Fruit fly (Drosophila melanogaster) whole organism, embryonic: ENCODE measurements around the gene Gbeta76C.

Source experiments
- BEAF-32 ChIP-seq: fragments of 200-800 bp; sonication (Bioruptor generic); optimal IDR thresholded peaks from 3 replicates; lab custom pipeline; 2017; ENCODE audit warnings: missing biosample characterization, missing genetic modification characterization, mild to moderate bottlenecking, moderate library complexity, missing genetic modification reagents
- Bgb ChIP-seq: fragments of 200-800 bp; sonication (Bioruptor generic); IDR thresholded peaks from 2 replicates; pipeline ENCODE4 v1.3.6; 2022; ENCODE audit warnings: missing biosample characterization, missing genetic modification characterization; ENCODE audit not compliant: partially characterized antibody
- CG10267 ChIP-seq: fragments of 200-800 bp; sonication (Bioruptor generic); optimal IDR thresholded peaks from 2 replicates; lab custom pipeline; 2018; ENCODE audit warnings: missing biosample characterization, mild to moderate bottlenecking, missing genetic modification characterization, moderate library complexity
- CG12155 ChIP-seq: fragments of 200-800 bp; sonication (Bioruptor generic); optimal IDR thresholded peaks from 3 replicates; lab custom pipeline; 2016; ENCODE audit warnings: missing biosample characterization, missing genetic modification characterization
- CG13287 ChIP-seq: fragments of 200-800 bp; sonication (Bioruptor generic); IDR thresholded peaks from 2 replicates; pipeline ENCODE4 v1.3.6; 2022; ENCODE audit warnings: missing biosample characterization, missing genetic modification characterization; ENCODE audit not compliant: partially characterized antibody
- CG14710 ChIP-seq: fragments of 200-800 bp; sonication (Bioruptor generic); optimal IDR thresholded peaks from 3 replicates; lab custom pipeline; 2019; ENCODE audit warnings: missing biosample characterization, mild to moderate bottlenecking, missing genetic modification characterization, moderate library complexity
- CG15601 ChIP-seq: fragments of 200-800 bp; sonication (Bioruptor generic); optimal IDR thresholded peaks from 3 replicates; lab custom pipeline; 2019; ENCODE audit warnings: missing biosample characterization, mild to moderate bottlenecking, missing genetic modification characterization, moderate library complexity
- CG1603 ChIP-seq: fragments of 200-800 bp; sonication (Bioruptor generic); optimal IDR thresholded peaks from 2 replicates; lab custom pipeline; 2019; ENCODE audit warnings: missing biosample characterization, mild to moderate bottlenecking, missing genetic modification characterization, moderate library complexity
- CG17361 ChIP-seq: fragments of 200-800 bp; sonication (Bioruptor generic); IDR thresholded peaks from 3 replicates; pipeline ENCODE4 v1.3.6; 2022; ENCODE audit warnings: missing biosample characterization, missing genetic modification characterization
- CG2116 ChIP-seq: fragments of 200-800 bp; sonication (Bioruptor generic); optimal IDR thresholded peaks from 3 replicates; lab custom pipeline; 2018; ENCODE audit warnings: missing biosample characterization, mild to moderate bottlenecking, missing genetic modification characterization
- CG30020 ChIP-seq: fragments of 200-800 bp; optimal IDR thresholded peaks from 2 replicates; lab custom pipeline; 2019; ENCODE audit warnings: missing biosample characterization, mild to moderate bottlenecking, missing genetic modification characterization, moderate library complexity
- CG30403 ChIP-seq: fragments of 200-800 bp; sonication (Bioruptor generic); optimal IDR thresholded peaks from 3 replicates; lab custom pipeline; 2016; ENCODE audit warnings: missing biosample characterization, missing genetic modification characterization
- CG34224 ChIP-seq: fragments of 200-800 bp; sonication (Bioruptor generic); IDR thresholded peaks from 3 replicates; pipeline ENCODE4 v1.3.6; 2022; ENCODE audit warnings: missing biosample characterization, missing genetic modification characterization; ENCODE audit not compliant: partially characterized antibody
- CG4360 ChIP-seq: fragments of 200-800 bp; sonication (Bioruptor generic); IDR thresholded peaks from 2 replicates; pipeline ENCODE4 v1.3.6; 2022; ENCODE audit warnings: missing biosample characterization, missing genetic modification characterization
- CG4617 ChIP-seq: fragments of 200-800 bp; sonication (Bioruptor generic); optimal IDR thresholded peaks from 3 replicates; lab custom pipeline; 2016; ENCODE audit warnings: missing biosample characterization, missing genetic modification characterization, borderline replicate concordance
- CG8290 ChIP-seq, 3 experiments: fragments of 200-800 bp; sonication (Bioruptor generic); optimal IDR thresholded peaks; 2 replicates each; lab custom pipeline; 2016 to 2019; ENCODE audit warnings: missing biosample characterization in 3 of 3, missing genetic modification characterization in 3 of 3, mild to moderate bottlenecking in 2 of 3, moderate library complexity in 1 of 3
- CG8359 ChIP-seq: fragments of 200-800 bp; sonication (Bioruptor generic); optimal IDR thresholded peaks from 2 replicates; lab custom pipeline; 2017; ENCODE audit warnings: missing biosample characterization, mild to moderate bottlenecking, missing genetic modification characterization, borderline replicate concordance
- CG8924 ChIP-seq: fragments of 200-800 bp; optimal IDR thresholded peaks from 3 replicates; lab custom pipeline; 2019; ENCODE audit warnings: missing biosample characterization, mild to moderate bottlenecking, missing genetic modification characterization, moderate library complexity
- CG9797 ChIP-seq: fragments of 200-800 bp; sonication (Bioruptor generic); optimal IDR thresholded peaks from 3 replicates; lab custom pipeline; 2018; ENCODE audit warnings: missing biosample characterization, mild to moderate bottlenecking, missing genetic modification characterization
- CHES-1-like ChIP-seq: fragments of 200-800 bp; sonication (Bioruptor generic); optimal IDR thresholded peaks from 2 replicates; lab custom pipeline; 2016; ENCODE audit warnings: missing biosample characterization, missing genetic modification characterization
- D ChIP-seq, 2 experiments: fragments of 200-800 bp in 1 of 2; fragments of >200 bp in 1 of 2; sonication (Bioruptor generic) in 1 of 2; optimal IDR thresholded peaks; 2 replicates in 1 of 2; 3 replicates in 1 of 2; lab custom pipeline; 2017; ENCODE audit warnings: mild to moderate bottlenecking in 1 of 2, missing biosample characterization in 1 of 2, missing genetic modification characterization in 1 of 2, missing genetic modification reagents in 1 of 2
- Dll ChIP-seq: fragments of 200-800 bp; sonication (Bioruptor generic); IDR thresholded peaks from 4 replicates; pipeline ENCODE4 v1.3.6; 2022; ENCODE audit warnings: missing biosample characterization, missing genetic modification characterization; ENCODE audit not compliant: partially characterized antibody
- Doc2 ChIP-seq: fragments of 200-800 bp; sonication (Bioruptor generic); IDR thresholded peaks from 2 replicates; pipeline ENCODE4 v1.3.6; 2022; ENCODE audit warnings: missing biosample characterization, missing genetic modification characterization
- Dp ChIP-seq: fragments of 200-800 bp; sonication (Bioruptor generic); optimal IDR thresholded peaks from 2 replicates; lab custom pipeline; 2018; ENCODE audit warnings: missing biosample characterization, mild to moderate bottlenecking, missing genetic modification characterization, moderate library complexity
- E2f2 ChIP-seq: fragments of 200-800 bp; sonication (Bioruptor generic); IDR thresholded peaks from 2 replicates; pipeline ENCODE4 v1.3.6; 2022; ENCODE audit warnings: missing biosample characterization, missing genetic modification characterization
- Ets97D ChIP-seq: fragments of 200-800 bp; sonication (Bioruptor generic); optimal IDR thresholded peaks from 3 replicates; lab custom pipeline; 2016; ENCODE audit warnings: missing biosample characterization, missing genetic modification characterization
- H15 ChIP-seq: fragments of 200-800 bp; sonication (Bioruptor generic); IDR thresholded peaks from 3 replicates; pipeline ENCODE4 v1.3.6; 2022; ENCODE audit warnings: missing biosample characterization, missing genetic modification characterization
- MBD-R2 ChIP-seq: fragments of 200-800 bp; sonication (Bioruptor generic); IDR thresholded peaks from 2 replicates; pipeline ENCODE4 v1.3.6; 2022; ENCODE audit warnings: missing biosample characterization, missing genetic modification characterization
- MESR4 ChIP-seq: fragments of 200-800 bp; sonication (Bioruptor generic); optimal IDR thresholded peaks from 2 replicates; lab custom pipeline; 2018; ENCODE audit warnings: missing biosample characterization, mild to moderate bottlenecking, missing genetic modification characterization, moderate library complexity
- Max ChIP-seq: fragments of 200-800 bp; sonication (Bioruptor generic); optimal IDR thresholded peaks from 2 replicates; lab custom pipeline; 2016; ENCODE audit warnings: missing biosample characterization, mild to moderate bottlenecking, missing genetic modification characterization
- Myb ChIP-seq: fragments of 200-800 bp; sonication (Bioruptor generic); optimal IDR thresholded peaks from 2 replicates; lab custom pipeline; 2016; ENCODE audit warnings: missing biosample characterization, missing genetic modification characterization
- Sin3A ChIP-seq: fragments of >200 bp; optimal IDR thresholded peaks from 2 replicates; lab custom pipeline; 2018
- Spps ChIP-seq: fragments of 200-800 bp; sonication (Bioruptor generic); optimal IDR thresholded peaks from 2 replicates; lab custom pipeline; 2018; ENCODE audit warnings: missing biosample characterization, mild to moderate bottlenecking, missing genetic modification characterization
- Sry-δ ChIP-seq: fragments of 200-800 bp; sonication (Bioruptor generic); optimal IDR thresholded peaks from 2 replicates; lab custom pipeline; 2016; ENCODE audit warnings: missing biosample characterization, missing genetic modification characterization
- bbx ChIP-seq: fragments of 200-800 bp; sonication (Bioruptor generic); IDR thresholded peaks from 2 replicates; pipeline ENCODE4 v1.3.6; 2022; ENCODE audit warnings: missing biosample characterization, missing genetic modification characterization; ENCODE audit not compliant: partially characterized antibody
- bsh ChIP-seq, 2 experiments: fragments of 200-800 bp; sonication (Bioruptor generic); optimal IDR thresholded peaks; 2 replicates each; lab custom pipeline; 2017 to 2018; ENCODE audit warnings: mild to moderate bottlenecking in 2 of 2, missing biosample characterization in 2 of 2, missing genetic modification characterization in 2 of 2, moderate library complexity in 1 of 2
- chinmo ChIP-seq: fragments of 200-800 bp; sonication (Bioruptor generic); IDR thresholded peaks from 4 replicates; pipeline ENCODE4 v1.3.6; 2022; ENCODE audit warnings: missing biosample characterization, missing genetic modification characterization; ENCODE audit not compliant: partially characterized antibody
- ci ChIP-seq: fragments of 200-800 bp; sonication (Bioruptor generic); IDR thresholded peaks from 3 replicates; pipeline ENCODE4 v1.3.6; 2022; ENCODE audit warnings: missing biosample characterization, missing genetic modification characterization
- crol ChIP-seq: fragments of 200-800 bp; sonication (Bioruptor generic); IDR thresholded peaks from 2 replicates; pipeline ENCODE4 v1.3.6; 2022; ENCODE audit warnings: missing biosample characterization, missing genetic modification characterization
- gfzf ChIP-seq: fragments of 200-800 bp; sonication (Bioruptor generic); optimal IDR thresholded peaks from 2 replicates; lab custom pipeline; 2016; ENCODE audit warnings: missing biosample characterization, mild to moderate bottlenecking, missing genetic modification characterization, moderate library complexity
- nmo ChIP-seq: fragments of 200-800 bp; sonication (Bioruptor generic); optimal IDR thresholded peaks from 2 replicates; lab custom pipeline; 2018; ENCODE audit warnings: missing biosample characterization, mild to moderate bottlenecking, missing genetic modification characterization, moderate library complexity
- phol ChIP-seq: fragments of 200-800 bp; sonication (Bioruptor generic); optimal IDR thresholded peaks from 3 replicates; lab custom pipeline; 2018; ENCODE audit warnings: missing biosample characterization, mild to moderate bottlenecking, missing genetic modification characterization, moderate library complexity
- pum ChIP-seq: fragments of 200-800 bp; sonication (Bioruptor generic); optimal IDR thresholded peaks from 2 replicates; lab custom pipeline; 2016; ENCODE audit warnings: missing biosample characterization, missing genetic modification characterization
- pzg ChIP-seq: fragments of 200-800 bp; sonication (Bioruptor generic); optimal IDR thresholded peaks from 3 replicates; lab custom pipeline; 2018; ENCODE audit warnings: missing biosample characterization, mild to moderate bottlenecking, missing genetic modification characterization, moderate library complexity
- scrt ChIP-seq: fragments of 200-800 bp; sonication (Bioruptor generic); optimal IDR thresholded peaks from 2 replicates; lab custom pipeline; 2018; ENCODE audit warnings: missing biosample characterization, mild to moderate bottlenecking, missing genetic modification characterization, moderate library complexity
- stwl ChIP-seq: fragments of 200-800 bp; sonication (Bioruptor generic); optimal IDR thresholded peaks from 3 replicates; lab custom pipeline; 2018; ENCODE audit warnings: missing biosample characterization, mild to moderate bottlenecking, missing genetic modification characterization, moderate library complexity
- vfl ChIP-seq: fragments of 200-800 bp; sonication (Bioruptor generic); optimal IDR thresholded peaks from 2 replicates; lab custom pipeline; 2016; ENCODE audit warnings: missing biosample characterization, missing genetic modification characterization

Gene Gbeta76C

dm6 chr3L:19642448-19643020, 44.9 kb upstream of the Gbeta76C start, which contains the start of gene Rnf146 (continued):
- TF ChIP-seq Max (GFP tag; lab: Kevin White, UChicago) (peak; percentile 7), Myb (GFP tag; lab: Kevin White, UChicago) (peak; percentile 64), CG15601 (tag; lab: Kevin White, UChicago) (peak; percentile 26), Bgb (0 out of 2 replicates have a peak, but pooled peaks have one; percentile 16), CG8359 (GFP tag; lab: Kevin White, UChicago) (no peak), CG8924 (tag; lab: Kevin White, UChicago) (peak; percentile 21), Dp (GFP tag; lab: Kevin White, UChicago) (peak; percentile 94), bsh (GFP tag; optimal IDR thresholded peaks at IDR 0.05; lab: Kevin White, UChicago) (peak in 1 of 2 experiments; percentile 5), pum (no peak), vfl (GFP tag; lab: Kevin White, UChicago) (peak; percentile 10), stwl (tag; lab: Kevin White, UChicago) (peak; percentile 73), CG9797 (GFP tag; lab: Kevin White, UChicago) (peak; percentile 89), MESR4 (GFP tag; lab: Kevin White, UChicago) (peak; percentile 75), nmo (GFP tag; lab: Kevin White, UChicago) (peak; percentile 4), phol (tag; lab: Kevin White, UChicago) (peak; percentile 10), CG10267 (tag; lab: Kevin White, UChicago) (peak; percentile 94), CHES-1-like (peak; percentile 13), scrt (GFP tag; lab: Kevin White, UChicago) (peak; percentile 59), CG17361 (GFP tag; lab: Robert Waterston, UW) (peak; percentile 24; the same call in 1 of the 3 replicates), bbx (GFP tag; lab: Robert Waterston, UW) (no peak), Sry-δ (GFP tag; lab: Kevin White, UChicago) (peak; percentile 11), CG1603 (tag; lab: Kevin White, UChicago) (peak; percentile 49), D (optimal IDR thresholded peaks at IDR 0.05; lab: Kevin White, UChicago) (peak; percentile 45), D (GFP tag; optimal IDR thresholded peaks at IDR 0.05; lab: Kevin White, UChicago) (no peak), CG34224 (GFP tag; lab: Robert Waterston, UW) (peak; percentile 34; the same call in 1 of the 3 replicates), MBD-R2 (GFP tag; lab: Robert Waterston, UW) (peak; percentile 74), CG13287 (peak; percentile 41; the same call in 1 of the 2 replicates), CG12155 (GFP tag; lab: Kevin White, UChicago) (no peak), Spps (tag; lab: Kevin White, UChicago) (no peak), chinmo (GFP tag; lab: Robert Waterston, UW) (peak; percentile 55; the same call in 2 of the 4 replicates), ci (GFP tag; lab: Robert Waterston, UW) (peak; percentile 25; the same call in 1 of the 3 replicates), Sin3A (lab: Kevin White, UChicago) (peak; percentile 2), Ets97D (GFP tag; lab: Kevin White, UChicago) (peak; percentile 65), CG30403 (GFP tag; lab: Kevin White, UChicago) (peak; percentile 8), BEAF-32 (GFP tag; lab: Kevin White, UChicago) (peak; percentile 15), CG8290 (GFP tag; optimal IDR thresholded peaks at IDR 0.05; lab: Kevin White, UChicago) (no peak), CG8290 (tag; optimal IDR thresholded peaks at IDR 0.05; lab: Kevin White, UChicago) (peak in 1 of 2 experiments; percentile 18), CG30020 (tag; lab: Kevin White, UChicago) (no peak), CG2116 (GFP tag; lab: Kevin White, UChicago) (peak; percentile 37), pzg (GFP tag; lab: Kevin White, UChicago) (peak; percentile 85), gfzf (GFP tag; lab: Kevin White, UChicago) (peak; percentile 86), Dll (GFP tag; lab: Robert Waterston, UW) (peak; percentile 46; the same call in 1 of the 4 replicates), CG4360 (GFP tag; lab: Robert Waterston, UW) (0 out of 2 replicates have a peak, but pooled peaks have one; percentile 43), CG4617 (peak; percentile 82), crol (GFP tag; lab: Robert Waterston, UW) (peak; percentile 57; the same call in 1 of the 2 replicates), Doc2 (no peak), CG14710 (tag; lab: Kevin White, UChicago) (peak; percentile 46), H15 (no peak), E2f2 (GFP tag; lab: Robert Waterston, UW) (peak; percentile 97)
